Fruit fly (Drosophila melanogaster) whole organism, embryonic: ENCODE results near the gene rhea.

ENCODE experiments used
- Atf6 ChIP-seq: fragments of 200-800 bp; sonication (Bioruptor generic); IDR thresholded peaks from 2 replicates; pipeline ENCODE4 v1.3.6; 2022; ENCODE audit warnings: missing biosample characterization, missing genetic modification characterization
- BEAF-32 ChIP-seq: fragments of 200-800 bp; sonication (Bioruptor generic); optimal IDR thresholded peaks from 3 replicates; lab custom pipeline; 2017; ENCODE audit warnings: missing biosample characterization, missing genetic modification characterization, mild to moderate bottlenecking, moderate library complexity, missing genetic modification reagents
- CG11247 ChIP-seq: fragments of 200-800 bp; sonication (Bioruptor generic); IDR thresholded peaks from 2 replicates; pipeline ENCODE4 v1.3.6; 2022; ENCODE audit warnings: missing biosample characterization, missing genetic modification characterization
- CG11696 ChIP-seq: fragments of 200-800 bp; sonication (Bioruptor generic); IDR thresholded peaks from 2 replicates; pipeline ENCODE4 v1.3.6; 2022; ENCODE audit warnings: missing biosample characterization, missing genetic modification characterization
- CG12769 ChIP-seq: fragments of 200-800 bp; sonication (Bioruptor generic); optimal IDR thresholded peaks from 2 replicates; lab custom pipeline; 2019; ENCODE audit warnings: missing biosample characterization, mild to moderate bottlenecking, missing genetic modification characterization, moderate library complexity
- CG14441 ChIP-seq: fragments of 200-800 bp; sonication (Bioruptor generic); IDR thresholded peaks from 2 replicates; pipeline ENCODE4 v1.3.6; 2022; ENCODE audit warnings: missing biosample characterization, missing genetic modification characterization
- CG15011 ChIP-seq: fragments of 200-800 bp; sonication (Bioruptor generic); optimal IDR thresholded peaks from 3 replicates; lab custom pipeline; 2018; ENCODE audit warnings: missing biosample characterization, mild to moderate bottlenecking, missing genetic modification characterization
- CG15601 ChIP-seq: fragments of 200-800 bp; sonication (Bioruptor generic); optimal IDR thresholded peaks from 3 replicates; lab custom pipeline; 2019; ENCODE audit warnings: missing biosample characterization, mild to moderate bottlenecking, missing genetic modification characterization, moderate library complexity
- CG1647 ChIP-seq: fragments of 200-800 bp; sonication (Bioruptor generic); optimal IDR thresholded peaks from 3 replicates; lab custom pipeline; 2016; ENCODE audit warnings: missing biosample characterization, missing genetic modification characterization
- CG17359 ChIP-seq: fragments of 200-800 bp; sonication (Bioruptor generic); optimal IDR thresholded peaks from 3 replicates; lab custom pipeline; 2018; ENCODE audit warnings: missing biosample characterization, mild to moderate bottlenecking, missing genetic modification characterization, moderate library complexity
- CG17385 ChIP-seq: fragments of 200-800 bp; sonication (Bioruptor generic); optimal IDR thresholded peaks from 3 replicates; lab custom pipeline; 2018; ENCODE audit warnings: missing biosample characterization, mild to moderate bottlenecking, missing genetic modification characterization
- CG2120 ChIP-seq: fragments of 200-800 bp; sonication (Bioruptor generic); optimal IDR thresholded peaks from 3 replicates; lab custom pipeline; 2016; ENCODE audit warnings: missing biosample characterization, missing genetic modification characterization
- CG2875 ChIP-seq: fragments of 200-800 bp; sonication (Bioruptor generic); optimal IDR thresholded peaks from 2 replicates; lab custom pipeline; 2017; ENCODE audit warnings: missing biosample characterization, mild to moderate bottlenecking, missing genetic modification characterization, missing genetic modification reagents
- CG4360 ChIP-seq: fragments of 200-800 bp; sonication (Bioruptor generic); IDR thresholded peaks from 2 replicates; pipeline ENCODE4 v1.3.6; 2022; ENCODE audit warnings: missing biosample characterization, missing genetic modification characterization
- CG7839 ChIP-seq: fragments of 200-800 bp; sonication (Bioruptor generic); optimal IDR thresholded peaks from 3 replicates; lab custom pipeline; 2018; ENCODE audit warnings: missing biosample characterization, mild to moderate bottlenecking, missing genetic modification characterization, moderate library complexity
- CG9797 ChIP-seq: fragments of 200-800 bp; sonication (Bioruptor generic); optimal IDR thresholded peaks from 3 replicates; lab custom pipeline; 2018; ENCODE audit warnings: missing biosample characterization, mild to moderate bottlenecking, missing genetic modification characterization
- Camta ChIP-seq: fragments of 200-800 bp; sonication (Bioruptor generic); optimal IDR thresholded peaks from 2 replicates; lab custom pipeline; 2016; ENCODE audit warnings: missing biosample characterization, missing genetic modification characterization
- Chrac-16 ChIP-seq: fragments of 200-800 bp; sonication (Bioruptor generic); optimal IDR thresholded peaks from 3 replicates; lab custom pipeline; 2016; ENCODE audit warnings: missing biosample characterization, missing genetic modification characterization
- Drgx ChIP-seq: fragments of 200-800 bp; sonication (Bioruptor generic); IDR thresholded peaks from 2 replicates; pipeline ENCODE4 v1.3.6; 2022; ENCODE audit warnings: missing biosample characterization, missing genetic modification characterization
- Ets97D ChIP-seq: fragments of 200-800 bp; sonication (Bioruptor generic); optimal IDR thresholded peaks from 3 replicates; lab custom pipeline; 2016; ENCODE audit warnings: missing biosample characterization, missing genetic modification characterization
- Gug ChIP-seq: fragments of 200-800 bp; sonication (Bioruptor generic); IDR thresholded peaks from 4 replicates; pipeline ENCODE4 v1.3.6; 2022; ENCODE audit warnings: missing biosample characterization, missing genetic modification characterization
- H15 ChIP-seq: fragments of 200-800 bp; sonication (Bioruptor generic); IDR thresholded peaks from 3 replicates; pipeline ENCODE4 v1.3.6; 2022; ENCODE audit warnings: missing biosample characterization, missing genetic modification characterization
- Hr39 ChIP-seq: fragments of >200 bp; optimal IDR thresholded peaks from 2 replicates; lab custom pipeline; 2017
- Mad ChIP-seq: fragments of 200-800 bp; sonication (Bioruptor generic); optimal IDR thresholded peaks from 2 replicates; lab custom pipeline; 2016; ENCODE audit warnings: missing biosample characterization, missing genetic modification characterization
- Myb ChIP-seq: fragments of 200-800 bp; sonication (Bioruptor generic); optimal IDR thresholded peaks from 2 replicates; lab custom pipeline; 2016; ENCODE audit warnings: missing biosample characterization, missing genetic modification characterization
- Optix ChIP-seq: fragments of 200-800 bp; sonication (Bioruptor generic); IDR thresholded peaks from 3 replicates; pipeline ENCODE4 v1.3.6; 2022; ENCODE audit warnings: missing biosample characterization, missing genetic modification characterization
- PHDP ChIP-seq: fragments of 200-800 bp; sonication (Bioruptor generic); optimal IDR thresholded peaks from 3 replicates; lab custom pipeline; 2018; ENCODE audit warnings: missing biosample characterization, mild to moderate bottlenecking, missing genetic modification characterization, moderate library complexity
- Sin3A ChIP-seq: fragments of >200 bp; optimal IDR thresholded peaks from 2 replicates; lab custom pipeline; 2018
- Sry-β ChIP-seq: fragments of 200-800 bp; sonication (Bioruptor generic); optimal IDR thresholded peaks from 2 replicates; lab custom pipeline; 2018; ENCODE audit warnings: missing biosample characterization, mild to moderate bottlenecking, missing genetic modification characterization, moderate library complexity
- Sry-δ ChIP-seq: fragments of 200-800 bp; sonication (Bioruptor generic); optimal IDR thresholded peaks from 2 replicates; lab custom pipeline; 2016; ENCODE audit warnings: missing biosample characterization, missing genetic modification characterization
- Vsx1 ChIP-seq: fragments of 200-800 bp; sonication (Bioruptor generic); optimal IDR thresholded peaks from 2 replicates; lab custom pipeline; 2017; ENCODE audit warnings: missing biosample characterization, mild to moderate bottlenecking, missing genetic modification characterization, missing genetic modification reagents
- Xbp1 ChIP-seq: fragments of 200-800 bp; sonication (Bioruptor generic); optimal IDR thresholded peaks from 3 replicates; lab custom pipeline; 2016; ENCODE audit warnings: missing biosample characterization, mild to moderate bottlenecking, missing genetic modification characterization
- ac ChIP-seq: fragments of 200-800 bp; sonication (Bioruptor generic); optimal IDR thresholded peaks from 3 replicates; lab custom pipeline; 2017; ENCODE audit warnings: missing biosample characterization, mild to moderate bottlenecking, missing genetic modification characterization
- az2 ChIP-seq: fragments of 200-800 bp; sonication (Bioruptor generic); optimal IDR thresholded peaks from 3 replicates; lab custom pipeline; 2016; ENCODE audit warnings: missing biosample characterization, missing genetic modification characterization
- bcd ChIP-seq: fragments of 200-800 bp; sonication (Bioruptor generic); optimal IDR thresholded peaks from 2 replicates; lab custom pipeline; 2017; ENCODE audit warnings: missing biosample characterization, mild to moderate bottlenecking, missing genetic modification characterization
- chn ChIP-seq: fragments of 200-800 bp; sonication (Bioruptor generic); optimal IDR thresholded peaks from 2 replicates; lab custom pipeline; 2016; ENCODE audit warnings: missing biosample characterization, missing genetic modification characterization
- emc ChIP-seq: fragments of 200-800 bp; sonication (Bioruptor generic); optimal IDR thresholded peaks from 2 replicates; lab custom pipeline; 2016; ENCODE audit warnings: missing biosample characterization, missing genetic modification characterization
- ewg ChIP-seq: fragments of 200-800 bp; sonication (Bioruptor generic); optimal IDR thresholded peaks from 3 replicates; lab custom pipeline; 2017; ENCODE audit warnings: mild to moderate bottlenecking, missing biosample characterization, missing genetic modification reagents, missing genetic modification characterization
- fd102C ChIP-seq: fragments of 200-800 bp; sonication (Bioruptor generic); optimal IDR thresholded peaks from 2 replicates; lab custom pipeline; 2018; ENCODE audit warnings: missing biosample characterization, mild to moderate bottlenecking, missing genetic modification characterization, moderate library complexity
- fru ChIP-seq: fragments of >200 bp; optimal IDR thresholded peaks from 2 replicates; lab custom pipeline; 2017
- gsb-n ChIP-seq: fragments of 200-800 bp; sonication (Bioruptor generic); optimal IDR thresholded peaks from 3 replicates; lab custom pipeline; 2018; ENCODE audit warnings: missing biosample characterization, mild to moderate bottlenecking, missing genetic modification characterization
- klu ChIP-seq: fragments of 200-800 bp; sonication (Bioruptor generic); IDR thresholded peaks from 2 replicates; pipeline ENCODE4 v1.3.6; 2022; ENCODE audit warnings: missing biosample characterization, missing genetic modification characterization
- nom ChIP-seq: fragments of 200-800 bp; sonication (Bioruptor generic); optimal IDR thresholded peaks from 2 replicates; lab custom pipeline; 2017; ENCODE audit warnings: missing biosample characterization, missing genetic modification characterization, mild to moderate bottlenecking, moderate library complexity, missing genetic modification reagents
- pzg ChIP-seq: fragments of 200-800 bp; sonication (Bioruptor generic); optimal IDR thresholded peaks from 3 replicates; lab custom pipeline; 2018; ENCODE audit warnings: missing biosample characterization, mild to moderate bottlenecking, missing genetic modification characterization, moderate library complexity
- ro ChIP-seq: fragments of 200-800 bp; sonication (Bioruptor generic); IDR thresholded peaks from 2 replicates; pipeline ENCODE4 v1.3.6; 2022; ENCODE audit warnings: missing biosample characterization, missing genetic modification characterization
- so ChIP-seq: fragments of 200-800 bp; sonication (Bioruptor generic); IDR thresholded peaks from 3 replicates; pipeline ENCODE4 v1.3.6; 2022; ENCODE audit warnings: missing biosample characterization, missing genetic modification characterization
- sug ChIP-seq: fragments of 200-800 bp; optimal IDR thresholded peaks from 2 replicates; lab custom pipeline; 2019; ENCODE audit warnings: missing biosample characterization, mild to moderate bottlenecking, missing genetic modification characterization, moderate library complexity
- tin ChIP-seq: fragments of 200-800 bp; sonication (Bioruptor generic); optimal IDR thresholded peaks from 3 replicates; lab custom pipeline; 2016; ENCODE audit warnings: missing biosample characterization, missing genetic modification characterization
- trh ChIP-seq: fragments of 200-800 bp; sonication (Bioruptor generic); optimal IDR thresholded peaks from 2 replicates; lab custom pipeline; 2016; ENCODE audit warnings: missing biosample characterization, missing genetic modification characterization
- unc-4 ChIP-seq: fragments of 200-800 bp; sonication (Bioruptor generic); IDR thresholded peaks from 2 replicates; pipeline ENCODE4 v1.3.6; 2022; ENCODE audit warnings: missing biosample characterization, missing genetic modification characterization; ENCODE audit not compliant: partially characterized antibody
- vfl ChIP-seq: fragments of 200-800 bp; sonication (Bioruptor generic); optimal IDR thresholded peaks from 2 replicates; lab custom pipeline; 2016; ENCODE audit warnings: missing biosample characterization, missing genetic modification characterization

Gene rhea

dm6 chr3L:8524816-8525625 is 19.8 kb upstream of the rhea start, which contains the start of the genes GstO1 and foi (continued):
- TF ChIP-seq Sry-β (GFP tag; lab: Kevin White, UChicago), result no peak
- no peak for TF ChIP-seq Camta (GFP tag; lab: Kevin White, UChicago)
- peak; percentile 56 for TF ChIP-seq CG2120 (GFP tag; lab: Kevin White, UChicago)
- no peak for TF ChIP-seq ac (GFP tag; lab: Kevin White, UChicago)
- peak; percentile 46 for TF ChIP-seq Ets97D (GFP tag; lab: Kevin White, UChicago)
- TF ChIP-seq tin (GFP tag; lab: Kevin White, UChicago), result peak; percentile 35
- TF ChIP-seq az2 (GFP tag; lab: Kevin White, UChicago), result no peak
- TF ChIP-seq CG11247, result peak; percentile 54
- no peak for TF ChIP-seq emc (GFP tag; lab: Kevin White, UChicago)
- no peak for TF ChIP-seq CG14441 (GFP tag; lab: Robert Waterston, UW)
- TF ChIP-seq CG2875 (GFP tag; lab: Kevin White, UChicago), result no peak
- TF ChIP-seq so (GFP tag; lab: Robert Waterston, UW), result no peak
- peak; percentile 24 for TF ChIP-seq CG17385 (GFP tag; lab: Kevin White, UChicago)
- TF ChIP-seq CG12769 (tag; lab: Kevin White, UChicago), result no peak
- TF ChIP-seq gsb-n (tag; lab: Kevin White, UChicago), result no peak
- TF ChIP-seq unc-4 (GFP tag; lab: Robert Waterston, UW), result peak; percentile 95
- TF ChIP-seq pzg (GFP tag; lab: Kevin White, UChicago), result peak; percentile 89
- TF ChIP-seq Myb (GFP tag; lab: Kevin White, UChicago), result peak; percentile 1
- peak; percentile 21 for TF ChIP-seq CG9797
- TF ChIP-seq ewg (GFP tag; lab: Kevin White, UChicago), result no peak
- peak; percentile 36 for TF ChIP-seq Xbp1 (GFP tag; lab: Kevin White, UChicago)
- TF ChIP-seq sug (tag; lab: Kevin White, UChicago), result peak; percentile 55
- peak; percentile 47; the same call in 1 of the 4 replicates for TF ChIP-seq Gug (GFP tag; lab: Robert Waterston, UW)
- peak; percentile 39; the same call in 1 of the 2 replicates for TF ChIP-seq Atf6 (GFP tag; lab: Robert Waterston, UW)
- no peak for TF ChIP-seq bcd (GFP tag; lab: Kevin White, UChicago)
- TF ChIP-seq klu, result no peak
- peak; percentile 3 for TF ChIP-seq CG17359 (tag; lab: Kevin White, UChicago)
- TF ChIP-seq Sry-δ (GFP tag; lab: Kevin White, UChicago), result peak; percentile 93
- TF ChIP-seq Vsx1 (GFP tag; lab: Kevin White, UChicago), result no peak
- peak; percentile 96 for TF ChIP-seq BEAF-32 (GFP tag; lab: Kevin White, UChicago)
- TF ChIP-seq Chrac-16 (GFP tag; lab: Kevin White, UChicago), result no peak
- no peak for TF ChIP-seq CG4360
- TF ChIP-seq trh (GFP tag; lab: Kevin White, UChicago), result no peak
- TF ChIP-seq CG15011, result no peak
- no peak for TF ChIP-seq PHDP (tag; lab: Kevin White, UChicago)
- peak; percentile 7 for TF ChIP-seq CG7839
- TF ChIP-seq Sin3A (lab: Kevin White, UChicago), result peak; percentile 20
- no peak for TF ChIP-seq H15
- no peak for TF ChIP-seq fru (lab: Kevin White, UChicago)
- TF ChIP-seq ro (GFP tag; lab: Robert Waterston, UW), result no peak
- TF ChIP-seq fd102C (GFP tag; lab: Kevin White, UChicago), result no peak
- TF ChIP-seq chn (GFP tag; lab: Kevin White, UChicago), result peak; percentile 15
- no peak for TF ChIP-seq Hr39
- peak; percentile 14 for TF ChIP-seq CG15601 (tag; lab: Kevin White, UChicago)
- TF ChIP-seq vfl (GFP tag; lab: Kevin White, UChicago), result no peak
- no peak for TF ChIP-seq CG11696
- no peak for TF ChIP-seq Optix
- TF ChIP-seq Drgx, result no peak
- TF ChIP-seq CG1647, result no peak
- peak; percentile 13 for TF ChIP-seq nom (GFP tag; lab: Kevin White, UChicago)
- no peak for TF ChIP-seq Mad (GFP tag; lab: Kevin White, UChicago)
